Worm (Caenorhabditis elegans) whole organism, L1 larva: Measurements from ENCODE around the gene Y54G2A.12.

Experiments used
- Y116A8C.19 ChIP-seq: sonication (generic microtip); optimal IDR thresholded peaks from 2 replicates; lab custom pipeline; 2016; ENCODE audit warnings: missing compliant biosample characterization, missing genetic modification characterization, borderline replicate concordance
- alr-1 ChIP-seq: fragments of 200-800 bp; sonication (Bioruptor generic); optimal IDR thresholded peaks from 2 replicates; lab custom pipeline; 2018; ENCODE audit warnings: borderline replicate concordance, mild to moderate bottlenecking, missing genetic modification characterization, missing compliant biosample characterization
- ama-1 ChIP-seq: fragments of 150-350 bp; optimal IDR thresholded peaks from 2 replicates; lab custom pipeline; 2014
- blmp-1 ChIP-seq: fragments of 150-350 bp; optimal IDR thresholded peaks from 2 replicates; lab custom pipeline; 2014; ENCODE audit warnings: missing biosample characterization, missing genetic modification characterization
- egl-13 ChIP-seq: sonication (generic microtip); optimal IDR thresholded peaks from 2 replicates; lab custom pipeline; 2016; ENCODE audit warnings: missing genotype, missing genetic modification reagents, missing genetic modification characterization, missing compliant biosample characterization
- egl-27 ChIP-seq, 2 experiments: fragments of 150-350 bp in 1 of 2; sonication (generic microtip); optimal IDR thresholded peaks; 3 replicates each; lab custom pipeline; 2017 to 2018; ENCODE audit warnings: missing biosample characterization in 2 of 2, missing genetic modification characterization in 2 of 2, missing genetic modification reagents in 2 of 2
- lsy-2 ChIP-seq, 2 experiments: fragments of 150-350 bp; optimal IDR thresholded peaks; 2 replicates each; lab custom pipeline; 2014; ENCODE audit warnings: missing biosample characterization in 2 of 2, missing genetic modification characterization in 2 of 2
- mep-1 ChIP-seq: fragments of 150-350 bp; optimal IDR thresholded peaks from 2 replicates; lab custom pipeline; 2014; ENCODE audit warnings: missing biosample characterization, missing genetic modification characterization
- nhr-12 ChIP-seq: sonication (generic microtip); optimal IDR thresholded peaks from 2 replicates; lab custom pipeline; 2017; ENCODE audit warnings: missing biosample characterization, missing genetic modification characterization
- nhr-28 ChIP-seq: fragments of 150-350 bp; optimal IDR thresholded peaks from 2 replicates; lab custom pipeline; 2014; ENCODE audit warnings: missing biosample characterization, missing genetic modification characterization
- pqm-1 ChIP-seq: sonication (generic microtip); optimal IDR thresholded peaks from 3 replicates; lab custom pipeline; 2017; ENCODE audit warnings: missing biosample characterization, missing genetic modification characterization
- rnt-1 ChIP-seq: sonication (generic microtip); optimal IDR thresholded peaks from 2 replicates; lab custom pipeline; 2016; ENCODE audit warnings: mild to moderate bottlenecking, missing genetic modification characterization, moderate library complexity, missing compliant biosample characterization
- snpc-4 ChIP-seq: fragments of 150-350 bp; optimal IDR thresholded peaks from 2 replicates; lab custom pipeline; 2014; ENCODE audit warnings: missing biosample characterization, missing genetic modification characterization

DNA sequence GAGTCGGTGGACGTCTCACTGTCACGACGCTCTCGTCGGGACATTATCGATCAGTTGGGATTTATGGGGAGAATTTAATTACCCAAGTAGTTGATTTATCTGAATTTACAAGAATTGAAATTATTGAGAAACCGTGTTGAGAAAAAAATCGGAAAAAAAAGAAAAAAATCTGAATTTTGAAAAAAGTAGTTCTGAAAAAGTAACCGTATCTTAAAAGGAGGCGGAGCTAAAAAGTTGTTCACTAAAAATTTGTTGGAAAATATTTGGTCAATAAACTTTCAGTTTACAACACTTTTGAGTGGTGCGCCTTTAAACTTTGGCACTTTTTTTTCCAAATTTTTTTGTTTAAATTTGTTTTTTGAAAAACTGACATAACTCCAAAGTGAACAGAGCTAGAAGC, 11.0 kb downstream of the Y54G2A.12 start, which contains the start of gene Y54G2A.11:
- no peak for TF ChIP-seq blmp-1 (tag; lab: Kevin White, UChicago)
- no peak for TF ChIP-seq egl-27 (tag; optimal IDR thresholded peaks at IDR 0.05; lab: Kevin White, UChicago)
- TF ChIP-seq egl-13 (tag; lab: Kevin White, UChicago), result no peak
- no peak for TF ChIP-seq mep-1 (tag; lab: Kevin White, UChicago)
- TF ChIP-seq nhr-12 (tag; lab: Kevin White, UChicago), result no peak
- no peak for TF ChIP-seq snpc-4 (tag; lab: Kevin White, UChicago)
- no peak for TF ChIP-seq rnt-1
- no peak for TF ChIP-seq pqm-1
- no peak for TF ChIP-seq nhr-28 (tag; lab: Kevin White, UChicago)
- no peak for TF ChIP-seq ama-1 (lab: Kevin White, UChicago)
- no peak for TF ChIP-seq alr-1 (tag; lab: Kevin White, UChicago)
- no peak for TF ChIP-seq Y116A8C.19 (tag; lab: Kevin White, UChicago)
- TF ChIP-seq lsy-2 (tag; optimal IDR thresholded peaks at IDR 0.05; lab: Kevin White, UChicago), result no peak
